Worm (Caenorhabditis elegans): ENCODE data around the gene cank-26.

- TF ChIP-seq ref-1 (GFP tag; conservative IDR thresholded peaks at IDR 0.05) (no peak), cog-1 (tag; optimal IDR thresholded peaks at IDR 0.05) (no peak)
These were observed 45.4 kb downstream of the cank-26 start for ce11 chrII:3929446-3929845.
